Fruit fly (Drosophila melanogaster) whole organism, wandering third instar larva: Measurements from ENCODE around the gene Srp54k.

Experiments
- Abd-B ChIP-seq: fragments of >200 bp; optimal IDR thresholded peaks from 2 replicates; lab custom pipeline; 2017; ENCODE audit warnings: missing biosample characterization, missing genetic modification characterization
- CG32264 ChIP-seq: fragments of 200-800 bp; sonication (Bioruptor generic); optimal IDR thresholded peaks from 2 replicates; lab custom pipeline; 2016; ENCODE audit warnings: missing biosample characterization, missing genetic modification characterization
- CG9705 ChIP-seq: fragments of 200-800 bp; sonication (Bioruptor generic); optimal IDR thresholded peaks from 2 replicates; lab custom pipeline; 2018; ENCODE audit warnings: missing biosample characterization, mild to moderate bottlenecking, missing genetic modification characterization
- CrebA ChIP-seq: fragments of 200-800 bp; sonication (Bioruptor generic); optimal IDR thresholded peaks from 2 replicates; lab custom pipeline; 2016; ENCODE audit warnings: missing biosample characterization, mild to moderate bottlenecking, missing genetic modification characterization, borderline replicate concordance
- Dfd ChIP-seq: fragments of >200 bp; optimal IDR thresholded peaks from 2 replicates; lab custom pipeline; 2017; ENCODE audit warnings: missing biosample characterization, missing genetic modification characterization
- Dif ChIP-seq: fragments of 200-275, 200-300 bp; sonication (Bioruptor generic); optimal IDR thresholded peaks from 2 replicates; lab custom pipeline; 2018; ENCODE audit warnings: missing biosample characterization, missing genetic modification characterization; ENCODE audit not compliant: partially characterized antibody
- GATAd ChIP-seq: sonication (Bioruptor generic); optimal IDR thresholded peaks from 2 replicates; lab custom pipeline; 2016; ENCODE audit warnings: missing biosample characterization, missing genetic modification characterization
- HLH106 ChIP-seq: fragments of 200-800 bp; optimal IDR thresholded peaks from 3 replicates; lab custom pipeline; 2019; ENCODE audit warnings: missing biosample characterization, mild to moderate bottlenecking, missing genetic modification characterization, moderate library complexity
- Hnf4 ChIP-seq: fragments of 200-800 bp; sonication (Bioruptor generic); optimal IDR thresholded peaks from 2 replicates; lab custom pipeline; 2016; ENCODE audit warnings: missing biosample characterization, mild to moderate bottlenecking, missing genetic modification characterization
- Hr78 ChIP-seq: fragments of >200 bp; optimal IDR thresholded peaks from 2 replicates; lab custom pipeline; 2017; ENCODE audit warnings: missing biosample characterization, missing genetic modification characterization
- Hr83 ChIP-seq: fragments of 200-300 bp; sonication (Bioruptor generic); optimal IDR thresholded peaks from 2 replicates; lab custom pipeline; 2016; ENCODE audit warnings: missing biosample characterization, mild to moderate bottlenecking, missing genetic modification characterization, moderate library complexity; ENCODE audit not compliant: poor library complexity, severe bottlenecking
- Jra ChIP-seq: sonication (Bioruptor generic); optimal IDR thresholded peaks from 2 replicates; lab custom pipeline; 2016; ENCODE audit warnings: missing biosample characterization, missing genetic modification characterization
- Mio ChIP-seq: sonication (Bioruptor generic); optimal IDR thresholded peaks from 2 replicates; lab custom pipeline; 2016; ENCODE audit warnings: missing biosample characterization, missing genetic modification characterization
- Myc ChIP-seq: fragments of >200 bp; optimal IDR thresholded peaks from 2 replicates; lab custom pipeline; 2017
- Rel ChIP-seq, 2 experiments: fragments of 200-800 bp; sonication (Bioruptor generic) in 1 of 2; optimal IDR thresholded peaks; 2 replicates in 1 of 2; 3 replicates in 1 of 2; lab custom pipeline; 2016 to 2019; ENCODE audit warnings: mild to moderate bottlenecking in 2 of 2, missing biosample characterization in 2 of 2, missing genetic modification characterization in 2 of 2, moderate library complexity in 1 of 2
- Vsx2 ChIP-seq: fragments of 200-300, 225-300 bp; sonication (Bioruptor generic); optimal IDR thresholded peaks from 2 replicates; lab custom pipeline; 2018; ENCODE audit warnings: missing biosample characterization, missing genetic modification characterization; ENCODE audit not compliant: partially characterized antibody
- br ChIP-seq: fragments of 200-800 bp; sonication (Bioruptor generic); optimal IDR thresholded peaks from 2 replicates; lab custom pipeline; 2016; ENCODE audit warnings: missing biosample characterization, missing genetic modification characterization
- brk ChIP-seq: fragments of 200-800 bp; sonication (Bioruptor generic); optimal IDR thresholded peaks from 2 replicates; lab custom pipeline; 2016; ENCODE audit warnings: missing biosample characterization, mild to moderate bottlenecking, missing genetic modification characterization
- dl ChIP-seq, 2 experiments: fragments of 175-275, 200-275 bp in 1 of 2; fragments of 200-275 bp in 1 of 2; sonication (Bioruptor generic); optimal IDR thresholded peaks; lab custom pipeline; 2018; ENCODE audit warnings: mild to moderate bottlenecking in 2 of 2, missing biosample characterization in 2 of 2, missing genetic modification characterization in 2 of 2, moderate library complexity in 2 of 2; ENCODE audit not compliant: partially characterized antibody in 2 of 2, insufficient read depth in 1 of 2
- dsf ChIP-seq: sonication (Bioruptor generic); optimal IDR thresholded peaks from 2 replicates; lab custom pipeline; 2016; ENCODE audit warnings: missing biosample characterization, missing genetic modification characterization, borderline replicate concordance
- ey ChIP-seq: fragments of 200-800 bp; sonication (Bioruptor generic); optimal IDR thresholded peaks from 2 replicates; lab custom pipeline; 2016; ENCODE audit warnings: missing biosample characterization, missing genetic modification characterization
- foxo ChIP-seq, 2 experiments: fragments of 200-800 bp; sonication (Bioruptor generic); optimal IDR thresholded peaks; 2 replicates in 1 of 2; 3 replicates in 1 of 2; lab custom pipeline; 2016 to 2017; ENCODE audit warnings: missing biosample characterization in 2 of 2, missing genetic modification characterization in 2 of 2
- fru ChIP-seq: fragments of 200-800 bp; sonication (Bioruptor generic); optimal IDR thresholded peaks from 3 replicates; lab custom pipeline; 2016; ENCODE audit warnings: missing biosample characterization, mild to moderate bottlenecking, missing genetic modification characterization
- h ChIP-seq: fragments of 200-800 bp; sonication (Bioruptor generic); optimal IDR thresholded peaks from 3 replicates; lab custom pipeline; 2016; ENCODE audit warnings: missing biosample characterization, mild to moderate bottlenecking, missing genetic modification characterization
- jim ChIP-seq: fragments of 175-275, 200-325 bp; sonication (Bioruptor generic); optimal IDR thresholded peaks from 2 replicates; lab custom pipeline; 2016; ENCODE audit warnings: missing biosample characterization, mild to moderate bottlenecking, missing genetic modification characterization
- pan ChIP-seq: fragments of >200 bp; optimal IDR thresholded peaks from 2 replicates; lab custom pipeline; 2017
- psq ChIP-seq: fragments of 200-800 bp; sonication (Bioruptor generic); optimal IDR thresholded peaks from 3 replicates; lab custom pipeline; 2017; ENCODE audit warnings: missing biosample characterization, mild to moderate bottlenecking, missing genetic modification characterization, moderate library complexity
- sage ChIP-seq: fragments of 200-800 bp; sonication (Bioruptor generic); optimal IDR thresholded peaks from 2 replicates; lab custom pipeline; 2016; ENCODE audit warnings: missing biosample characterization, mild to moderate bottlenecking, missing genetic modification characterization
- sv ChIP-seq: fragments of 200-800 bp; sonication (Bioruptor generic); optimal IDR thresholded peaks from 3 replicates; lab custom pipeline; 2016; ENCODE audit warnings: missing biosample characterization, missing genetic modification characterization
- tai ChIP-seq: sonication (Bioruptor generic); optimal IDR thresholded peaks from 2 replicates; lab custom pipeline; 2016; ENCODE audit warnings: missing biosample characterization, missing genetic modification characterization
- usp ChIP-seq: fragments of >200 bp; optimal IDR thresholded peaks from 2 replicates; lab custom pipeline; 2017; ENCODE audit warnings: missing biosample characterization, missing genetic modification characterization
- woc ChIP-seq: sonication (Bioruptor generic); optimal IDR thresholded peaks from 2 replicates; lab custom pipeline; 2016; ENCODE audit warnings: missing biosample characterization, mild to moderate bottlenecking, missing genetic modification characterization

Gene Srp54k

dm6 chr3L:5154917-5155613 is 2.6 kb downstream of the Srp54k start (continued):
- TF ChIP-seq dsf (GFP tag; lab: Kevin White, UChicago) (no peak), sage (GFP tag; lab: Kevin White, UChicago) (no peak), Abd-B (GFP tag; lab: Kevin White, UChicago) (no peak), usp (no peak), sv (GFP tag; lab: Kevin White, UChicago) (peak; percentile 74)
- TF ChIP-seq, all 38 proteins: peak for 12

- TF ChIP-seq sv (GFP tag; lab: Kevin White, UChicago) (no peak), CG32264 (GFP tag; lab: Kevin White, UChicago) (no peak), ey (no peak), dl (GFP tag; optimal IDR thresholded peaks at IDR 0.05; lab: Kevin White, UChicago; ENCODE audit: insufficient read depth in 1 of 2, partially characterized antibody in 2 of 2) (no peak), Myc (lab: Kevin White, UChicago) (no peak), sage (GFP tag; lab: Kevin White, UChicago) (no peak), Hr78 (GFP tag; lab: Kevin White, UChicago) (no peak), Dif (GFP tag; lab: Kevin White, UChicago) (no peak), br (no peak)
Observed at dm6 chr3L:5172470-5172869, 20.0 kb downstream of the Srp54k start.

- TF ChIP-seq Hr78 (GFP tag; lab: Kevin White, UChicago) (no peak), HLH106 (tag; lab: Kevin White, UChicago) (no peak), Dif (GFP tag; lab: Kevin White, UChicago) (no peak)
Observed at dm6 chr3L:5176071-5176470, 23.6 kb downstream of the Srp54k start.

dm6 chr3L:5176789-5177188 is 24.3 kb downstream of the Srp54k start:
- TF ChIP-seq woc: no peak
- TF ChIP-seq Rel (GFP tag; optimal IDR thresholded peaks at IDR 0.05; lab: Kevin White, UChicago): no peak
- TF ChIP-seq Rel (tag; optimal IDR thresholded peaks at IDR 0.05; lab: Kevin White, UChicago): peak; percentile 72
- no peak for TF ChIP-seq Jra
- peak; percentile 9 for TF ChIP-seq psq
- no peak for TF ChIP-seq Mio
- no peak for TF ChIP-seq usp
- no peak for TF ChIP-seq CG32264 (GFP tag; lab: Kevin White, UChicago)
- TF ChIP-seq foxo (GFP tag; optimal IDR thresholded peaks at IDR 0.05; lab: Kevin White, UChicago): no peak
- TF ChIP-seq Hr83 (GFP tag; lab: Kevin White, UChicago): peak; percentile 17
- TF ChIP-seq CrebA: peak; percentile 56
- TF ChIP-seq Hnf4 (GFP tag; lab: Kevin White, UChicago): peak; percentile 38
- peak; percentile 23 for TF ChIP-seq brk
- TF ChIP-seq br: peak; percentile 41
- no peak for TF ChIP-seq CG9705 (GFP tag; lab: Kevin White, UChicago)
- TF ChIP-seq h (GFP tag; lab: Kevin White, UChicago): peak; percentile 32
- TF ChIP-seq fru (GFP tag; lab: Kevin White, UChicago): no peak
- TF ChIP-seq GATAd (GFP tag; lab: Kevin White, UChicago): no peak

dm6 chr3L:5178903-5179302 is 26.4 kb downstream of the Srp54k start:
- TF ChIP-seq sv (GFP tag; lab: Kevin White, UChicago) (no peak), Hnf4 (GFP tag; lab: Kevin White, UChicago) (no peak), ey (no peak), jim (GFP tag; lab: Kevin White, UChicago) (no peak), Dif (GFP tag; lab: Kevin White, UChicago) (no peak), tai (GFP tag; lab: Kevin White, UChicago) (no peak), br (no peak), pan (no peak), dsf (GFP tag; lab: Kevin White, UChicago) (no peak), CG32264 (GFP tag; lab: Kevin White, UChicago) (no peak), Hr83 (GFP tag; lab: Kevin White, UChicago) (no peak), Dfd (GFP tag; lab: Kevin White, UChicago) (no peak), dl (GFP tag; optimal IDR thresholded peaks at IDR 0.05; lab: Kevin White, UChicago; ENCODE audit: insufficient read depth in 1 of 2, partially characterized antibody in 2 of 2) (no peak), Vsx2 (GFP tag; lab: Kevin White, UChicago) (no peak)
